Worm (Caenorhabditis elegans) whole organism, L1 larva: Measurements from ENCODE around the gene F53B2.8.
A peak's percentile ranks its signal among the peaks of the same experiment; 100 is the strongest.

Experiments
- F16B12.6 ChIP-seq: fragments of 150-350 bp; optimal IDR thresholded peaks from 2 replicates; lab custom pipeline; 2014; ENCODE audit warnings: missing biosample characterization, missing genetic modification characterization
- alr-1 ChIP-seq: fragments of 200-800 bp; sonication (Bioruptor generic); optimal IDR thresholded peaks from 2 replicates; lab custom pipeline; 2018; ENCODE audit warnings: borderline replicate concordance, mild to moderate bottlenecking, missing genetic modification characterization, missing compliant biosample characterization
- aly-2 ChIP-seq: fragments of 150-350 bp; optimal IDR thresholded peaks from 2 replicates; lab custom pipeline; 2014; ENCODE audit warnings: missing biosample characterization, missing genetic modification characterization
- blmp-1 ChIP-seq: fragments of 150-350 bp; optimal IDR thresholded peaks from 2 replicates; lab custom pipeline; 2014; ENCODE audit warnings: missing biosample characterization, missing genetic modification characterization
- ceh-82 ChIP-seq, 3 experiments: fragments of 150-350 bp in 1 of 3; sonication (generic microtip) in 2 of 3; optimal IDR thresholded peaks; 2 replicates each; lab custom pipeline; 2014 to 2017; ENCODE audit warnings: missing biosample characterization in 3 of 3, missing genetic modification characterization in 3 of 3
- ceh-90 ChIP-seq: sonication (generic microtip); optimal IDR thresholded peaks from 2 replicates; lab custom pipeline; 2016; ENCODE audit warnings: missing genetic modification characterization, missing compliant biosample characterization
- ces-1 ChIP-seq: fragments of 150-350 bp; optimal IDR thresholded peaks from 2 replicates; lab custom pipeline; 2014; ENCODE audit warnings: missing biosample characterization, missing genetic modification reagents, missing genetic modification characterization
- dpl-1 ChIP-seq, 3 experiments: fragments of 150-350 bp in 2 of 3; sonication (generic microtip) in 1 of 3; optimal IDR thresholded peaks; 2 replicates each; lab custom pipeline; 2014 to 2017; ENCODE audit warnings: missing biosample characterization in 3 of 3, missing genetic modification characterization in 3 of 3, missing genetic modification reagents in 3 of 3
- dsc-1 ChIP-seq: sonication (generic microtip); optimal IDR thresholded peaks from 2 replicates; lab custom pipeline; 2016; ENCODE audit warnings: mild to moderate bottlenecking, missing genetic modification characterization, missing compliant biosample characterization
- efl-1 ChIP-seq, 4 experiments: fragments of 150-350 bp; optimal IDR thresholded peaks in 3 of 4; peaks in 1 of 4; 1 replicate in 1 of 4; 2 replicates in 3 of 4; lab custom pipeline; 2014; ENCODE audit warnings: missing biosample characterization in 2 of 4, missing genetic modification characterization in 2 of 4, missing genetic modification reagents in 2 of 4
- egl-13 ChIP-seq: sonication (generic microtip); optimal IDR thresholded peaks from 2 replicates; lab custom pipeline; 2016; ENCODE audit warnings: missing genotype, missing genetic modification reagents, missing genetic modification characterization, missing compliant biosample characterization
- egl-27 ChIP-seq, 2 experiments: fragments of 150-350 bp in 1 of 2; sonication (generic microtip); optimal IDR thresholded peaks; 3 replicates each; lab custom pipeline; 2017 to 2018; ENCODE audit warnings: missing biosample characterization in 2 of 2, missing genetic modification characterization in 2 of 2, missing genetic modification reagents in 2 of 2
- elt-2 ChIP-seq: sonication (generic microtip); optimal IDR thresholded peaks from 2 replicates; lab custom pipeline; 2016; ENCODE audit warnings: missing genetic modification characterization, mild to moderate bottlenecking, inconsistent platforms, missing compliant biosample characterization, missing genetic modification reagents
- elt-3 ChIP-seq, 6 experiments: fragments of 150-350 bp in 1 of 6; sonication (generic microtip); optimal IDR thresholded peaks; 2 replicates each; lab custom pipeline; 2017 to 2018; ENCODE audit warnings: missing biosample characterization in 6 of 6, missing genetic modification characterization in 6 of 6, inconsistent platforms in 1 of 6
- ets-5 ChIP-seq: fragments of 200-800 bp; sonication (Bioruptor generic); IDR thresholded peaks from 2 replicates; pipeline ENCODE4 v1.3.6; 2022; ENCODE audit warnings: missing genetic modification characterization, missing compliant biosample characterization
- grh-1 ChIP-seq: fragments of 200-800 bp; sonication (Bioruptor generic); IDR thresholded peaks from 2 replicates; pipeline ENCODE4 v1.3.6; 2022; ENCODE audit warnings: missing genetic modification reagents, missing genetic modification characterization, missing compliant biosample characterization
- hlh-17 ChIP-seq: fragments of 200-800 bp; sonication (Bioruptor generic); optimal IDR thresholded peaks from 2 replicates; lab custom pipeline; 2018; ENCODE audit warnings: missing genetic modification characterization, mild to moderate bottlenecking, missing compliant biosample characterization, moderate library complexity, borderline replicate concordance
- hpl-2 ChIP-seq: fragments of 150-350 bp; optimal IDR thresholded peaks from 2 replicates; lab custom pipeline; 2014; ENCODE audit warnings: missing biosample characterization, missing genetic modification reagents, missing genetic modification characterization
- irx-1 ChIP-seq: sonication (generic microtip); optimal IDR thresholded peaks from 2 replicates; lab custom pipeline; 2016; ENCODE audit warnings: missing genetic modification characterization, missing compliant biosample characterization
- jun-1 ChIP-seq: fragments of 150-350 bp; optimal IDR thresholded peaks from 2 replicates; lab custom pipeline; 2014; ENCODE audit warnings: missing biosample characterization, missing genetic modification reagents, missing genetic modification characterization
- lin-13 ChIP-seq: fragments of 150-350 bp; optimal IDR thresholded peaks from 2 replicates; lab custom pipeline; 2014; ENCODE audit warnings: missing biosample characterization, missing genetic modification reagents, missing genetic modification characterization
- lin-14 ChIP-seq: fragments of 200-800 bp; sonication (Bioruptor generic); optimal IDR thresholded peaks from 2 replicates; lab custom pipeline; 2018; ENCODE audit warnings: mild to moderate bottlenecking, missing genetic modification characterization, moderate library complexity, missing compliant biosample characterization
- lin-15B ChIP-seq: fragments of 150-350 bp; sonication (generic microtip); optimal IDR thresholded peaks from 3 replicates; lab custom pipeline; 2014; ENCODE audit warnings: missing biosample characterization, missing genetic modification characterization
- lin-35 ChIP-seq, 2 experiments: fragments of 150-350 bp; optimal IDR thresholded peaks; 2 replicates each; lab custom pipeline; 2014; ENCODE audit warnings: missing biosample characterization in 2 of 2, missing genetic modification characterization in 2 of 2, missing genetic modification reagents in 2 of 2
- lin-39 ChIP-seq: fragments of 150-350 bp; optimal IDR thresholded peaks from 2 replicates; lab custom pipeline; 2014; ENCODE audit warnings: missing biosample characterization, missing genetic modification reagents, missing genetic modification characterization
- lsy-2 ChIP-seq, 2 experiments: fragments of 150-350 bp; optimal IDR thresholded peaks; 2 replicates each; lab custom pipeline; 2014; ENCODE audit warnings: missing biosample characterization in 2 of 2, missing genetic modification characterization in 2 of 2
- mab-9 ChIP-seq: fragments of 200-800 bp; sonication (Bioruptor generic); IDR thresholded peaks from 2 replicates; pipeline ENCODE4 v1.3.6; 2022; ENCODE audit warnings: missing genetic modification reagents, missing genetic modification characterization, missing compliant biosample characterization
- mdl-1 ChIP-seq, 2 experiments: fragments of 150-350 bp; optimal IDR thresholded peaks; 2 replicates each; lab custom pipeline; 2014 to 2017; ENCODE audit warnings: missing biosample characterization in 2 of 2, missing genetic modification characterization in 2 of 2, inconsistent platforms in 1 of 2
- mef-2 ChIP-seq: fragments of 150-350 bp; optimal IDR thresholded peaks from 2 replicates; lab custom pipeline; 2014; ENCODE audit warnings: missing biosample characterization, missing genetic modification characterization
- mep-1 ChIP-seq: fragments of 150-350 bp; optimal IDR thresholded peaks from 2 replicates; lab custom pipeline; 2014; ENCODE audit warnings: missing biosample characterization, missing genetic modification characterization
- nhr-19 ChIP-seq: fragments of 200-800 bp; sonication (Bioruptor generic); conservative IDR thresholded peaks from 2 replicates; pipeline ENCODE4 v1.3.6; 2022; ENCODE audit warnings: missing genetic modification characterization, missing compliant biosample characterization
- nhr-20 ChIP-seq: sonication (generic microtip); optimal IDR thresholded peaks from 2 replicates; lab custom pipeline; 2016; ENCODE audit warnings: mild to moderate bottlenecking, missing genetic modification characterization, missing compliant biosample characterization
- nhr-237 ChIP-seq: fragments of 150-350 bp; optimal IDR thresholded peaks from 2 replicates; lab custom pipeline; 2014; ENCODE audit warnings: missing biosample characterization, missing genetic modification characterization
- nhr-47 ChIP-seq: sonication (generic microtip); optimal IDR thresholded peaks from 2 replicates; lab custom pipeline; 2016; ENCODE audit warnings: mild to moderate bottlenecking, missing genetic modification characterization, moderate library complexity, missing compliant biosample characterization
- nhr-71 ChIP-seq: sonication (generic microtip); optimal IDR thresholded peaks from 2 replicates; lab custom pipeline; 2016; ENCODE audit warnings: mild to moderate bottlenecking, missing genetic modification characterization, moderate library complexity, missing compliant biosample characterization
- nhr-76 ChIP-seq: sonication (generic microtip); optimal IDR thresholded peaks from 2 replicates; lab custom pipeline; 2017; ENCODE audit warnings: missing biosample characterization, missing genetic modification characterization
- nhr-77 ChIP-seq: fragments of 150-350 bp; optimal IDR thresholded peaks from 2 replicates; lab custom pipeline; 2014; ENCODE audit warnings: missing biosample characterization, missing genetic modification characterization
- nhr-85 ChIP-seq: sonication (generic microtip); peaks from one replicate; lab custom pipeline; 2016; ENCODE audit warnings: missing genetic modification characterization, inconsistent platforms, missing compliant biosample characterization
- nhr-90 ChIP-seq: sonication (generic microtip); optimal IDR thresholded peaks from 2 replicates; lab custom pipeline; 2016; ENCODE audit warnings: mild to moderate bottlenecking, missing genetic modification characterization, missing compliant biosample characterization; ENCODE audit not compliant: poor library complexity
- rnt-1 ChIP-seq: sonication (generic microtip); optimal IDR thresholded peaks from 2 replicates; lab custom pipeline; 2016; ENCODE audit warnings: mild to moderate bottlenecking, missing genetic modification characterization, moderate library complexity, missing compliant biosample characterization
- skn-1 ChIP-seq: fragments of 150-350 bp; optimal IDR thresholded peaks from 2 replicates; lab custom pipeline; 2014; ENCODE audit warnings: missing biosample characterization, missing genetic modification characterization
- snpc-4 ChIP-seq: fragments of 150-350 bp; optimal IDR thresholded peaks from 2 replicates; lab custom pipeline; 2014; ENCODE audit warnings: missing biosample characterization, missing genetic modification characterization
- snu-23 ChIP-seq: sonication (generic microtip); optimal IDR thresholded peaks from 2 replicates; lab custom pipeline; 2016; ENCODE audit warnings: missing genetic modification characterization, missing compliant biosample characterization
- sptf-1 ChIP-seq: fragments of 150-350 bp; optimal IDR thresholded peaks from 2 replicates; lab custom pipeline; 2014; ENCODE audit warnings: missing biosample characterization, missing genetic modification characterization
- swsn-7 ChIP-seq: sonication (generic microtip); optimal IDR thresholded peaks from 2 replicates; lab custom pipeline; 2016; ENCODE audit warnings: missing genetic modification characterization, missing compliant biosample characterization
- unc-130 ChIP-seq: fragments of 150-350 bp; optimal IDR thresholded peaks from 2 replicates; lab custom pipeline; 2017; ENCODE audit warnings: missing biosample characterization, missing genetic modification characterization, inconsistent platforms
- unc-86 ChIP-seq: sonication (generic microtip); optimal IDR thresholded peaks from 2 replicates; lab custom pipeline; 2016; ENCODE audit warnings: missing genetic modification characterization, missing compliant biosample characterization
- zip-4 ChIP-seq: fragments of 200-800 bp; sonication (Bioruptor generic); optimal IDR thresholded peaks from 2 replicates; lab custom pipeline; 2018; ENCODE audit warnings: mild to moderate bottlenecking, missing genetic modification characterization, moderate library complexity, missing compliant biosample characterization
- ztf-4 ChIP-seq: fragments of 150-350 bp; optimal IDR thresholded peaks from 2 replicates; lab custom pipeline; 2014; ENCODE audit warnings: missing biosample characterization, missing genetic modification characterization

The F53B2.8 gene

ce11 chrIV:12560568-12560967 is 33.4 kb upstream of the F53B2.8 start, which contains the start of gene snb-7:
TSS of gene snb-7 (plus strand) at chrIV:12560868.
- no peak for TF ChIP-seq mdl-1 (tag; optimal IDR thresholded peaks at IDR 0.05; lab: Kevin White, UChicago)
- no peak for TF ChIP-seq sptf-1 (tag; lab: Kevin White, UChicago)
- TF ChIP-seq snu-23 (GFP tag; lab: Kevin White, UChicago): no peak

- TF ChIP-seq snpc-4 (tag; lab: Kevin White, UChicago) (peak; percentile 30), egl-13 (tag; lab: Kevin White, UChicago) (peak; percentile 10), nhr-19 (GFP tag; lab: Robert Waterston, UW) (peak; percentile 66), lin-13 (GFP tag; lab: Kevin White, UChicago) (peak; percentile 69), irx-1 (peak; percentile 56), dsc-1 (peak; percentile 61), grh-1 (GFP tag; lab: Robert Waterston, UW) (no peak), nhr-71 (tag; lab: Kevin White, UChicago) (peak; percentile 81), ces-1 (GFP tag; lab: Kevin White, UChicago) (no peak), dpl-1 (GFP tag; optimal IDR thresholded peaks at IDR 0.05; lab: Kevin White, UChicago) (peak; percentile 98 to 99 (median 98)), skn-1 (tag; lab: Kevin White, UChicago) (peak; percentile 78), mep-1 (tag; lab: Kevin White, UChicago) (peak; percentile 87), ceh-90 (tag; lab: Kevin White, UChicago) (peak; percentile 47), lin-15B (no peak), nhr-77 (tag; lab: Kevin White, UChicago) (peak; percentile 18), mdl-1 (tag; optimal IDR thresholded peaks at IDR 0.05; lab: Kevin White, UChicago) (peak in 1 of 2 experiments; percentile 47), elt-2 (no peak), F16B12.6 (tag; lab: Kevin White, UChicago) (peak; percentile 97), zip-4 (no peak), nhr-237 (tag; lab: Kevin White, UChicago) (peak; percentile 5), nhr-90 (tag; lab: Kevin White, UChicago) (peak; percentile 70), ztf-4 (tag; lab: Kevin White, UChicago) (no peak), nhr-85 (peak; percentile 84), lsy-2 (tag; optimal IDR thresholded peaks at IDR 0.05; lab: Kevin White, UChicago) (peak; percentile 86 to 87), aly-2 (tag; lab: Kevin White, UChicago) (peak; percentile 55), lin-35 (GFP tag; optimal IDR thresholded peaks at IDR 0.05; lab: Kevin White, UChicago) (peak; percentile 99), rnt-1 (tag; lab: Kevin White, UChicago) (peak; percentile 73), alr-1 (tag; lab: Kevin White, UChicago) (no peak), unc-130 (tag; lab: Kevin White, UChicago) (peak; percentile 15), mef-2 (tag; lab: Kevin White, UChicago) (no peak), lin-39 (tag; lab: Kevin White, UChicago) (peak; percentile 78), efl-1 (optimal IDR thresholded peaks at IDR 0.05; lab: Kevin White, UChicago) (peak; percentile 98 to 100), efl-1 (GFP tag; optimal IDR thresholded peaks at IDR 0.05 in 1 of 2; lab: Kevin White, UChicago) (peak; percentile 99 to 100), hpl-2 (GFP tag; lab: Kevin White, UChicago) (no peak), nhr-76 (no peak), lin-14 (GFP tag; lab: Kevin White, UChicago) (peak; percentile 71), jun-1 (tag; lab: Kevin White, UChicago) (peak; percentile 44), nhr-47 (peak; percentile 78), elt-3 (tag; optimal IDR thresholded peaks at IDR 0.05; lab: Kevin White, UChicago) (peak in 2 of 6 experiments; percentile 26 to 43), sptf-1 (tag; lab: Kevin White, UChicago) (no peak), unc-86 (peak; percentile 38), snu-23 (GFP tag; lab: Kevin White, UChicago) (peak; percentile 75), egl-27 (tag; optimal IDR thresholded peaks at IDR 0.05; lab: Kevin White, UChicago) (no peak), mab-9 (GFP tag; lab: Robert Waterston, UW) (no peak), blmp-1 (peak; percentile 58), ceh-82 (tag; optimal IDR thresholded peaks at IDR 0.05; lab: Kevin White, UChicago) (peak; percentile 64 to 74 (median 74)), ets-5 (GFP tag; lab: Robert Waterston, UW) (no peak), nhr-20 (tag; lab: Kevin White, UChicago) (peak; percentile 65), hlh-17 (no peak), swsn-7 (tag; lab: Kevin White, UChicago) (peak; percentile 72)
These were observed 31.8 kb upstream of the F53B2.8 start, which contains the start of the genes ZK795.2 and ZK795.3 for ce11 chrIV:12558925-12559450. TSS of gene ZK795.2 (minus strand) at chrIV:12558975. TSS of gene ZK795.3 (plus strand) at chrIV:12559365.
